Worm (Caenorhabditis elegans) whole organism, midembryonic: ENCODE results near the gene B0361.3.

Experiments
- T22C8.4 ChIP-seq: fragments of 200-800 bp; sonication (Bioruptor generic); IDR thresholded peaks from 2 replicates; pipeline ENCODE4 v1.3.6; 2022; ENCODE audit warnings: missing genetic modification characterization, missing compliant biosample characterization
- cog-1 ChIP-seq: sonication (generic microtip); optimal IDR thresholded peaks from 2 replicates; lab custom pipeline; 2016; ENCODE audit warnings: missing genetic modification characterization, missing compliant biosample characterization
- flt-1 ChIP-seq: fragments of 200-800 bp; sonication (Bioruptor generic); IDR thresholded peaks from 2 replicates; pipeline ENCODE4 v1.3.6; 2022; ENCODE audit warnings: missing genetic modification characterization, missing compliant biosample characterization
- klf-2 ChIP-seq: fragments of 200-800 bp; sonication (Bioruptor generic); conservative IDR thresholded peaks from 2 replicates; pipeline ENCODE4 v1.3.6; 2022; ENCODE audit warnings: missing genetic modification reagents, missing genetic modification characterization, missing compliant biosample characterization
- med-1 ChIP-seq: sonication (generic microtip); optimal IDR thresholded peaks from 2 replicates; lab custom pipeline; 2017; ENCODE audit warnings: missing genetic modification characterization, mild to moderate bottlenecking, missing compliant biosample characterization, antibody characterized with exemption, missing genetic modification reagents; ENCODE audit not compliant: insufficient read depth
- ref-1 ChIP-seq: fragments of 200-800 bp; sonication (Bioruptor generic); conservative IDR thresholded peaks from 2 replicates; pipeline ENCODE4 v1.3.6; 2022; ENCODE audit warnings: missing genetic modification reagents, missing genetic modification characterization, missing compliant biosample characterization
- tab-1 ChIP-seq: fragments of 200-800 bp; sonication (Bioruptor generic); IDR thresholded peaks from 2 replicates; pipeline ENCODE4 v1.3.6; 2022; ENCODE audit warnings: missing genetic modification characterization, missing compliant biosample characterization
- ztf-23 ChIP-seq: fragments of 200-800 bp; sonication (Bioruptor generic); IDR thresholded peaks from 2 replicates; pipeline ENCODE4 v1.3.6; 2022; ENCODE audit warnings: missing genetic modification reagents, missing genetic modification characterization, missing compliant biosample characterization
- ztf-29 ChIP-seq: fragments of 200-800 bp; sonication (Bioruptor generic); IDR thresholded peaks from 2 replicates; pipeline ENCODE4 v1.3.6; 2022; ENCODE audit warnings: missing genetic modification reagents, missing genetic modification characterization, missing compliant biosample characterization

The B0361.3 gene

DNA sequence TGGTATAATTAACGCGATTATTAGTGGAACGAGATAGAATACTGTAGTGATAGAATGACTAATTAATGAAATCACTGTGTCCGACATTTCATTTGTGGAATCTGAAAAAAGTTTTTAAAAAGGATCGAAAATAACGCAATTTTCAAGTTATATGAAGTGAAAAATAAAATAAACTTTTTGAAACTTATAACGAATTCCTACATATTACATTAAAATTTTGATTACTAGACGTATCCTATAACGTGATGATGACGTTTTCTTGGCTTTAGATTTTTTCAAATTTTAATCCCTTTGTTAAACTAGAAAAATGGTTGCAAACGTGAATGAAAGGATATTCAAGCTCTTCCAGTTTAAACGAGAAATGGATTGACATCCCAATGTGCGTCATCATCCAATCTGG lies 9.2 kb downstream of the B0361.3 start, which contains the start of gene algn-11:
Gene algn-11, minus strand, starts transcription at position 101 of the 400 bp plus-strand sequence.
- TF ChIP-seq ztf-29 (GFP tag; lab: Robert Waterston, UW), result no peak
- TF ChIP-seq flt-1 (GFP tag; lab: Robert Waterston, UW), result no peak
- no peak for TF ChIP-seq cog-1
- TF ChIP-seq ref-1 (GFP tag; lab: Robert Waterston, UW), result no peak
- TF ChIP-seq med-1 (GFP tag; lab: Kevin White, UChicago), result no peak
- no peak for TF ChIP-seq T22C8.4 (GFP tag; lab: Robert Waterston, UW)
- TF ChIP-seq klf-2, result no peak
- no peak for TF ChIP-seq tab-1 (GFP tag; lab: Robert Waterston, UW)
- TF ChIP-seq ztf-23 (GFP tag; lab: Robert Waterston, UW), result no peak

DNA sequence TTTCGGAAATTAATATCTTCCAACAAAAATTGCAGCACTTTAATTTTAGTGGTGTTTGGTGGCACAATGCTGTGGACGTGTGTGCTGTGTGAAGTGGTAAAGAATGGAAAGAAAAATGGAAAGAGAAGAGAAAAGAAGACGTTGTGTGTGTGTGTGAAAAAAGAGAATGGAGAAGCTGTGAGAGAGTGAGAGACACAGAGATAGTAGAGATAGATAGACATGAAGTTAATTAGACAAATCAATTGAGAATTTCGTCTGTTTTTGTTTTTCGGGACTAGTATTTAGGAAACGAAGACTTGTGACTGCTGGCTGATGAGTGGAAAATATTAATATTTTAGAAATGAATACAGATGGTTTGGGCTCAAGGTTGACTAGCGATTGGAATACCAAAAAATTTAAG lies 10.0 kb downstream of the B0361.3 start:
- no peak for TF ChIP-seq med-1 (GFP tag; lab: Kevin White, UChicago)
- TF ChIP-seq tab-1 (GFP tag; lab: Robert Waterston, UW), result no peak
- no peak for TF ChIP-seq ztf-23 (GFP tag; lab: Robert Waterston, UW)
- TF ChIP-seq flt-1 (GFP tag; lab: Robert Waterston, UW), result no peak
- TF ChIP-seq T22C8.4 (GFP tag; lab: Robert Waterston, UW), result no peak
- no peak for TF ChIP-seq cog-1
- no peak for TF ChIP-seq klf-2
- no peak for TF ChIP-seq ref-1 (GFP tag; lab: Robert Waterston, UW)
- no peak for TF ChIP-seq ztf-29 (GFP tag; lab: Robert Waterston, UW)

DNA sequence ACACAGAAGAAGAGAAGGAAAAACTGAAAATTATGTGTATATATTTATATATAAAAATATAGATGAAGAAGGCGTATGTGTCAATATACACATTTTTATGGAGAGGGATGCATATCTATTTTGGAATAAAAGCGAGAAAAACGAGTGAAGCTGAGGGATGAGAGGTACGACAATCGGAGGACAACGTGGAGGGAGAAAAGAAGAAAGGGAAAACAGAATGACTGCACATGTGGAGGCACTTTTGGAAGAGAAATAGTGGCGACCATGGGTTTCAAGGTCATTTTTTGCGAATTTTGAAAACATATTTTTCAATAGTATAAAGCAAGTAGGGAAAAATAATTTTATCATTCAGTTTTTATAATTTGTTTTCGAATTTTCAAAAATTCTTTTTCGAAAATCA lies 11.3 kb downstream of the B0361.3 start:
- TF ChIP-seq med-1 (GFP tag; lab: Kevin White, UChicago), result no peak
- no peak for TF ChIP-seq cog-1
- TF ChIP-seq ztf-23 (GFP tag; lab: Robert Waterston, UW), result no peak
- TF ChIP-seq ztf-29 (GFP tag; lab: Robert Waterston, UW), result no peak
- no peak for TF ChIP-seq flt-1 (GFP tag; lab: Robert Waterston, UW)
- no peak for TF ChIP-seq ref-1 (GFP tag; lab: Robert Waterston, UW)
- TF ChIP-seq tab-1 (GFP tag; lab: Robert Waterston, UW), result no peak
- no peak for TF ChIP-seq klf-2
- no peak for TF ChIP-seq T22C8.4 (GFP tag; lab: Robert Waterston, UW)

DNA sequence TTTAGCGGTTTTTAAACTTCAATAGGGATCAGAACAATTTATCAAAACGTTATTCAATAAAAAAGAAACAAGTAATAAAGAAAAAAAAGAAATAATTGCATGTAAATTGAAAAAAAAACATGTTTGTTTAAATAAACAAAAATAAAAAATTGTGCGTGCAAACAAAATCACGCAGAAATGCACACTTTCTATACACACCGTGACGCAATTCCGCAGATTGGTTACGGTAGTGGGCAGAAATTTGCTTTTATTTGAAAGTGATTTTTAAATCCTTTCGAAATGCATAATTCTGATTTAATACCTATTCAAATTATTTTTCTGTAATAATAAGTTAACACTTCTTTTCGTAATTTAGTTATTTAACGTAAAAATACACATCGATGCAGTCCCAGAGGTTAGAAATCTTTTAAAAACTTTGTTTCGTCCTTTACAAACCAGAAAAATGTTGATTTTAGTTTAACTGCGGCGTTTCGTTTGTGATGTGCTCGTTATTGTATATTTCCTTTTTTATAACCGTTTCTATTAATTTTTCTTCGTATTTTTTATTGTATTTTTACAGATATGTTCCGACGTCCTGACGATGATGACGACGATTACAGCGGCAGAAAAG lies 11.9 kb downstream of the B0361.3 start, which contains the start of gene cwf-19L2:
Gene cwf-19L2, plus strand, starts transcription at position 560 of the 610 bp plus-strand sequence.
- no peak for TF ChIP-seq ref-1 (GFP tag; lab: Robert Waterston, UW)
- no peak for TF ChIP-seq ztf-23 (GFP tag; lab: Robert Waterston, UW)
- TF ChIP-seq med-1 (GFP tag; lab: Kevin White, UChicago), result no peak
- no peak for TF ChIP-seq T22C8.4 (GFP tag; lab: Robert Waterston, UW)
- TF ChIP-seq tab-1 (GFP tag; lab: Robert Waterston, UW), result no peak
- no peak for TF ChIP-seq klf-2

DNA sequence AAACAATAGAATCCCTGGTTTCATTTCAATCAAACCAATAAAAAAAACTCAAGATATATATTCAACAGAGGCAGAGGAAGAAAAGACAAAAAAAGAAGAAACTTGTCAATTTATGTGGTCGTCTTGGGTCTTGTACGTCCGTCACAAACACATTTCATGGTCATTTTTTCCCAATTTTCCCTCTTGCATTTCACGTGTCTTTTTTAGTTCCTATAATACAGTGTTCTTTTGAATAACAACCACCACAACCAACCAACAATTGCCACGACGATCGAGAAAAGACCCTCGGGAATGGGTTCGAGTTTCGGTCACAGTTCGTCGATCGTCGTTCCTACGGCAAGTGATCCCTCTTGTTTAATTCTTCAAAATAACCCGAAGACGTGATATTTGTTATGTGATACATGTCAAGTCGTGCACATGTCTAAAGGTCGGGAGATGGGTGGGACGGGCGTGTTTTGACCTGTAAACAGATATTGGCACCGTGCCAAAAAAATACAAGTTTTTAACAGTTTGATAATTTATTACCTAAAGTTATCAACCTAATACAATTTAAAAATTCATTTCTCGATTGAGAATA lies 14.9 kb downstream of the B0361.3 start:
- TF ChIP-seq ref-1 (GFP tag; lab: Robert Waterston, UW) (no peak), ztf-29 (GFP tag; lab: Robert Waterston, UW) (no peak), ztf-23 (GFP tag; lab: Robert Waterston, UW) (no peak), med-1 (GFP tag; lab: Kevin White, UChicago) (no peak), T22C8.4 (GFP tag; lab: Robert Waterston, UW) (no peak), cog-1 (no peak), klf-2 (no peak), tab-1 (GFP tag; lab: Robert Waterston, UW) (no peak), flt-1 (GFP tag; lab: Robert Waterston, UW) (no peak)

DNA sequence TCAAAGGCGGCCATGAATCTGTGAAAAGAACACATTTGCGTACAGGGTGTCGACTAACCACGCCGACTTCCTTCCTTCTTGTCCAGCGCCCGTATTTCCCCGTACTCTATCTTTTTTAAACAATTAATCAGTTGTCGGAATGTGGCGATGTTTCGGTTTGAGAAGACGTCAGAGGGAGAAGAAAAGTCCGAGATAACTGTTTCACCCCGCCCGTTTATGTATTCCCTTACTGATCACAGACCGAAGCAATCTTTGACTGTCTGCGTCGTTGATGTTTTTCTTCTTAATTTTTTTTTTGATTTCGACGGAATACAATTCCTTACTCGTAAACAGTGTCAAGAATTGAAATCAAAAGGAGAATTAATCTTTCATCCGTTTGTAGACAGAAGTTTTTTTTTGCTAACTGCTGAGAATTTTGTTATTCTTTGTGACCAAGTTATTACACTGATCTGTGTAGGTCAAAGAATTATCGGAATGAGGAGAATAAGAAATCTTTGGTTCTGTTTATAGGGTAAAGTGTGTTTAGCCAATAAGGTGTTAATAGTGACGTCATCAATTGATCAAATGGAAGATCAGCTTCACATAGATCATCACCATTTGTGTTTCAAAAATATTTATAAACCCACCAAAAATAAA lies 15.9 kb downstream of the B0361.3 start:
- TF ChIP-seq klf-2 (no peak), cog-1 (no peak), med-1 (GFP tag; lab: Kevin White, UChicago) (no peak), ref-1 (GFP tag; lab: Robert Waterston, UW) (no peak), tab-1 (GFP tag; lab: Robert Waterston, UW) (no peak), ztf-23 (GFP tag; lab: Robert Waterston, UW) (no peak), ztf-29 (GFP tag; lab: Robert Waterston, UW) (no peak), T22C8.4 (GFP tag; lab: Robert Waterston, UW) (no peak), flt-1 (GFP tag; lab: Robert Waterston, UW) (no peak)

DNA sequence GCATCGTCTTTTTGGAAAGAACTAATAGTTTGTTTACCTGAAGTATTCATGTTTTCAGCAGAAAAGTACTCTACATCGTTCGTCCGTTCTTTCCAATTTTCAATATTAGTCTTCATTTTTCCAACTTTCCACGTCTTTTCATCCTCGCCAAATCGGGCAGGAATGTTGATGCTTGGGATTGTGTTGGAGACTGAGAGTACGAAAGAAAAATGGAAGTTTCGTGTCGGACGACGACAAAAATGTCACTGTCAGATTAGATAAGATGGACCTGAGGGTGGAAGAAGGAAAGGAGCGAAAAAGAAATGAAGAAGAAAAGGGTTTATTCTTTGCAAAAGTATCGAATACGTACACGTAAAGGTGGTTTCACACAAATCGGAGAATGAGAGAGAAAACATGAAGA lies 16.8 kb downstream of the B0361.3 start:
- TF ChIP-seq med-1 (GFP tag; lab: Kevin White, UChicago), result no peak
- no peak for TF ChIP-seq klf-2
- TF ChIP-seq cog-1, result no peak
- no peak for TF ChIP-seq ztf-29 (GFP tag; lab: Robert Waterston, UW)
- no peak for TF ChIP-seq ref-1 (GFP tag; lab: Robert Waterston, UW)
- no peak for TF ChIP-seq ztf-23 (GFP tag; lab: Robert Waterston, UW)

DNA sequence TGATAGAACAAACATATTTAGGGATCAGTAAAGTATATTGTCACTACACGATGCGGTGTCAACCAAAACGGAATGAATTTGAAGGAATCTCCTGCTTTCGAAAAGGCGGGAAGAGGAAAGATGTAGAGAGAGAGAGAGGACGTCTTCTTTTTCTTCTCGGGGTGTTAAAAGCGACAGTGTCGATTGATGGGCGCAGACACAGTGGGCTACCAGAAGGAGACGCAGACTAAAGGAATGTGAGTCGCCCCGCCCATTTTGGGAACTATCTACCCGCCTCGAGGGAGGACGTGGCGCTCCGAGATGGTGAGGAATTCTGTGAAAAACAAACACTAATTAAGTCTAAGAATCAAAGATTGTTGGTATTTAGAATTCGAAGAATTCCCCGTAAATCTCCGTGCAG lies 18.2 kb downstream of the B0361.3 start, which contains the start of the genes B0361.14 and B0361.9:
Gene B0361.14, minus strand, starts transcription at position 66 of the 400 bp plus-strand sequence.
Gene B0361.9, minus strand, starts transcription at position 166 of the 400 bp plus-strand sequence.
- no peak for TF ChIP-seq tab-1 (GFP tag; lab: Robert Waterston, UW)

DNA sequence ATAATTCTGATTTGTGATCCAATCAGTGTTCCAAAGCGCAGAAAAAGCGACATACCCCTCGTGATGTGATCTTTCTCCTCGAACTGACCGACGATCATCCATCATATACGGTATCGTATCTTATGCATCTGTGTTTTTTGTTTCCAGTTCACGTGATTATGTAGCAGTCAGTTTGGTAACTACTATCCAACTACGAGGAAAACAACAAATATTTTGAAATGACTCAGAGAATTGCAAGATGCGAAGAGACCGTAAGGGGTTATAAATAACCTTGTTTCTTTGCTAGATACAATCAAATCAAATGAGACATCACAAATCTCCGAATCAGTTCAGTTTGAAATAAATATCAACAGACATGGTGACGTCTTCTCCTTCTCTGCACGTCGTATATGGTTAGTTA lies 18.9 kb downstream of the B0361.3 start:
- TF ChIP-seq med-1 (GFP tag; lab: Kevin White, UChicago) (no peak), ztf-29 (GFP tag; lab: Robert Waterston, UW) (no peak), cog-1 (no peak), T22C8.4 (GFP tag; lab: Robert Waterston, UW) (no peak)
